Fruit fly (Drosophila melanogaster) Kc167 (cell line): ENCODE measurements around the gene Cpr64Ac.

ENCODE experiments used
- Sin3A ChIP-seq: fragments of >200 bp; optimal IDR thresholded peaks from 2 replicates; lab custom pipeline; 2018; ENCODE audit warnings: missing external identifiers
- insv ChIP-seq: fragments of >200 bp; optimal IDR thresholded peaks from 3 replicates; lab custom pipeline; 2018; ENCODE audit warnings: missing external identifiers

DNA sequence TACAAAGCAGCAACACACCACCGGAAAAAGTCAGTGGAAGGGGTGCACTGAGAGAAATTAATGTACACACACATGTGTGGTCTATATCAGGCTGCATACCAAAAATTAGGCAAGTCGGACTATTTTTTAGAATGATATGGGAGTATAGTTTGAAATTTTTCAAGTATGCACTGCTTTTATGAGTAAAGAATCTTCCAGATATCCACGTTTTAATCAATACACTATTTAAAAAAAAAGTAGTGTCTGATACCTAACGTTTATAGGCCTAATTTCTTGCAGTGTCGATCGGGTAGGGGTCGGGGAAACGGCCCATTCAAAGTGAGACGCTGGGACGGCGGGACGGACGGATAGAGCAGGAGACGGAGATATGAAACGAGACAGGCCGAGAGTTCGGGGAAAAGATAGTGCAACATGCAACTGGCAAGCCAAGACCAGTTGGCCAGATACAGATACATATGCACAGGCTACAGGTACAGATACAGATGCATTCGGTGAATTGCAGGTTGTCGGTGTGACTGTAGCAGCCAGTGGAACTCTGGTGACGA lies 17.7 kb upstream of the Cpr64Ac start:
- TF ChIP-seq Sin3A (lab: Kevin White, UChicago), result no peak
- no peak for TF ChIP-seq insv
